Worm (Caenorhabditis elegans): ENCODE results near the gene zig-11.

DNA sequence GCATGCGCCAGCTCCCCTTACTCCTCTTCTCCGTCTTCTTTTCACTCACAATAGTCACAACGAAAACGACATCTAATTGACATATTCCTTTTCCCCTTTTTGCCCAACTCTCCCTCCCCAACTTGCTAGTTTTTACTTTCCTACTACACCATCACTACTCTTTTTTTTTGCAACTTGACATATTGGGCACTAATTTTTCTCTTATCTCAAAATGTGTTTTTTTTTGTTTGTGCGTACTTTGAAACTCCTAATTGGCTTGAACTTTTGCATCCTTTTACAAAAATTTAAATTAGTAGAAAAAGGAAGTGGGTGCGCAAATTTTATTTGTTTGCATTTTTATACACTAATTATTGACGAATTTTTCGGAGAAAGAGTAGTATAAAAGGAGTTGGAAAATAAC lies 42.8 kb upstream of the zig-11 start:
- no peak for TF ChIP-seq mep-1 (tag; optimal IDR thresholded peaks at IDR 0.05)
- no peak for TF ChIP-seq unc-39 (tag; optimal IDR thresholded peaks at IDR 0.05)
- no peak for TF ChIP-seq ceh-83 (GFP tag; optimal IDR thresholded peaks at IDR 0.05)
- no peak for TF ChIP-seq blmp-1 (tag; optimal IDR thresholded peaks at IDR 0.05)

Data from whole organism, mixed stage, embryonic.